Worm (Caenorhabditis elegans) whole organism, mixed stage, embryonic: ENCODE results near the gene T24D5.2.

Experiments used
- ceh-39 ChIP-seq: fragments of 150-350 bp; optimal IDR thresholded peaks from 2 replicates; lab custom pipeline; 2014; ENCODE audit warnings: missing biosample characterization, missing genetic modification characterization
- nhr-76 ChIP-seq: sonication (generic microtip); optimal IDR thresholded peaks from 2 replicates; lab custom pipeline; 2017; ENCODE audit warnings: missing biosample characterization, missing genetic modification characterization
- snpc-4 ChIP-seq: fragments of 150-350 bp; optimal IDR thresholded peaks from 2 replicates; lab custom pipeline; 2014; ENCODE audit warnings: missing biosample characterization, missing genetic modification characterization
- unc-120 ChIP-seq: sonication (generic microtip); optimal IDR thresholded peaks from 2 replicates; lab custom pipeline; 2017; ENCODE audit warnings: missing genetic modification characterization, missing compliant biosample characterization; ENCODE audit not compliant: poor library complexity, severe bottlenecking
- unc-62 ChIP-seq: fragments of 150-350 bp; optimal IDR thresholded peaks from 2 replicates; lab custom pipeline; 2014; ENCODE audit warnings: missing biosample characterization, missing genetic modification reagents, missing genetic modification characterization
- ztf-11 ChIP-seq: fragments of 150-350 bp; optimal IDR thresholded peaks from 2 replicates; lab custom pipeline; 2014; ENCODE audit warnings: missing biosample characterization, missing genetic modification characterization

DNA sequence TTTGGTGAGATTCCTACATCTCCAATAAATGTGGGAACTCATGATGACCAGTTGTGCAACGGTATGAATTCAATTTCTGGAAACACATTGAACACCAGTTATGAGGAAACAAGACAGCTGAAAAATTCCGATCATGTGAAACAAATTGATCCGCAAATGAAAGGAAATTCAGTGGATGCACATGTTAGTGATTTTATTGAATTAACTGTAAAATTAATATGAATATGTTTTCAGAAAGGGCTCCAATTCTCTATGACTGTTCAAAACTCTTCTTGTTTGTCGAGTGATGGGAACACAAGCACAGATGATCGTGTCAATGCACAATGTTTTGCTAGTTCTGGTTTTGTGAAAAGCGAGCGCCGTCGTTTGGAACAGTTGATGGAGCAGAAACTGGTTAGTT lies 34.1 kb upstream of the T24D5.2 start:
- TF ChIP-seq snpc-4 (no peak), unc-62 (GFP tag; lab: Kevin White, UChicago) (no peak), unc-120 (tag; lab: Kevin White, UChicago) (no peak), nhr-76 (tag; lab: Kevin White, UChicago) (no peak), ztf-11 (tag; lab: Kevin White, UChicago) (no peak), ceh-39 (no peak)
